Fruit fly (Drosophila melanogaster) whole organism, embryonic: Measurements from ENCODE around the gene CG4025.

Experiments used
- Asciz ChIP-seq: fragments of 200-800 bp; sonication (Bioruptor generic); optimal IDR thresholded peaks from 2 replicates; lab custom pipeline; 2017; ENCODE audit warnings: missing biosample characterization, mild to moderate bottlenecking, missing genetic modification characterization, missing genetic modification reagents
- CG10366 ChIP-seq: fragments of 200-800 bp; sonication (Bioruptor generic); IDR thresholded peaks from 2 replicates; pipeline ENCODE4 v1.3.6; 2022; ENCODE audit warnings: missing biosample characterization, missing genetic modification characterization
- CG10462 ChIP-seq: fragments of 200-800 bp; sonication (Bioruptor generic); optimal IDR thresholded peaks from 2 replicates; lab custom pipeline; 2016; ENCODE audit warnings: missing biosample characterization, missing genetic modification characterization
- CG12299 ChIP-seq: fragments of 200-800 bp; sonication (Bioruptor generic); optimal IDR thresholded peaks from 2 replicates; lab custom pipeline; 2018; ENCODE audit warnings: missing biosample characterization, mild to moderate bottlenecking, missing genetic modification characterization
- CG14050 ChIP-seq: fragments of 200-800 bp; sonication (Bioruptor generic); IDR thresholded peaks from 3 replicates; pipeline ENCODE4 v1.3.6; 2022; ENCODE audit warnings: missing biosample characterization, missing genetic modification characterization
- CG14441 ChIP-seq: fragments of 200-800 bp; sonication (Bioruptor generic); IDR thresholded peaks from 2 replicates; pipeline ENCODE4 v1.3.6; 2022; ENCODE audit warnings: missing biosample characterization, missing genetic modification characterization
- CG14965 ChIP-seq: fragments of 200-800 bp; sonication (Bioruptor generic); optimal IDR thresholded peaks from 2 replicates; lab custom pipeline; 2016; ENCODE audit warnings: missing biosample characterization, missing genetic modification characterization, borderline replicate concordance
- CG15011 ChIP-seq: fragments of 200-800 bp; sonication (Bioruptor generic); optimal IDR thresholded peaks from 3 replicates; lab custom pipeline; 2018; ENCODE audit warnings: missing biosample characterization, mild to moderate bottlenecking, missing genetic modification characterization
- CG15601 ChIP-seq: fragments of 200-800 bp; sonication (Bioruptor generic); optimal IDR thresholded peaks from 3 replicates; lab custom pipeline; 2019; ENCODE audit warnings: missing biosample characterization, mild to moderate bottlenecking, missing genetic modification characterization, moderate library complexity
- CG17568 ChIP-seq: fragments of 200-800 bp; sonication (Bioruptor generic); optimal IDR thresholded peaks from 2 replicates; lab custom pipeline; 2018; ENCODE audit warnings: missing biosample characterization, mild to moderate bottlenecking, missing genetic modification characterization, moderate library complexity
- CG18262 ChIP-seq: fragments of 200-800 bp; optimal IDR thresholded peaks from 3 replicates; lab custom pipeline; 2019; ENCODE audit warnings: missing biosample characterization, mild to moderate bottlenecking, missing genetic modification characterization, moderate library complexity
- CG33213 ChIP-seq: fragments of 200-800 bp; sonication (Bioruptor generic); optimal IDR thresholded peaks from 3 replicates; lab custom pipeline; 2016; ENCODE audit warnings: missing biosample characterization, missing genetic modification characterization
- CG34224 ChIP-seq: fragments of 200-800 bp; sonication (Bioruptor generic); IDR thresholded peaks from 3 replicates; pipeline ENCODE4 v1.3.6; 2022; ENCODE audit warnings: missing biosample characterization, missing genetic modification characterization; ENCODE audit not compliant: partially characterized antibody
- CG3726 ChIP-seq: fragments of 200-800 bp; sonication (Bioruptor generic); IDR thresholded peaks from 3 replicates; pipeline ENCODE4, ENCODE4 v1.3.6; 2022; ENCODE audit warnings: missing biosample characterization, missing genetic modification characterization
- CG3847 ChIP-seq: fragments of 200-800 bp; sonication (Bioruptor generic); IDR thresholded peaks from 2 replicates; pipeline ENCODE4 v1.3.6; 2022; ENCODE audit warnings: missing biosample characterization, missing genetic modification characterization
- CG7271 ChIP-seq: fragments of 200-800 bp; sonication (Bioruptor generic); optimal IDR thresholded peaks from 2 replicates; lab custom pipeline; 2018; ENCODE audit warnings: missing biosample characterization, mild to moderate bottlenecking, missing genetic modification characterization, moderate library complexity
- CG7357 ChIP-seq: fragments of 200-800 bp; sonication (Bioruptor generic); IDR thresholded peaks from 3 replicates; pipeline ENCODE4 v1.3.6; 2022; ENCODE audit warnings: missing biosample characterization, missing genetic modification characterization
- CG7372 ChIP-seq: fragments of 200-800 bp; sonication (Bioruptor generic); IDR thresholded peaks from 2 replicates; pipeline ENCODE4 v1.3.6; 2022; ENCODE audit warnings: missing biosample characterization, missing genetic modification characterization
- CG8089 ChIP-seq: fragments of 200-800 bp; sonication (Bioruptor generic); optimal IDR thresholded peaks from 3 replicates; lab custom pipeline; 2016; ENCODE audit warnings: missing biosample characterization, missing genetic modification characterization
- CG8944 ChIP-seq: fragments of 200-800 bp; sonication (Bioruptor generic); optimal IDR thresholded peaks from 3 replicates; lab custom pipeline; 2016; ENCODE audit warnings: missing biosample characterization, missing genetic modification characterization
- CG9215 ChIP-seq: fragments of 200-800 bp; sonication (Bioruptor generic); IDR thresholded peaks from 2 replicates; pipeline ENCODE4 v1.3.6; 2022; ENCODE audit warnings: missing biosample characterization, missing genetic modification characterization
- CG9932 ChIP-seq: fragments of 200-800 bp; sonication (Bioruptor generic); IDR thresholded peaks from 2 replicates; pipeline ENCODE4 v1.3.6; 2022; ENCODE audit warnings: missing biosample characterization, missing genetic modification characterization
- D19A ChIP-seq: fragments of 200-800 bp; optimal IDR thresholded peaks from 3 replicates; lab custom pipeline; 2019; ENCODE audit warnings: missing biosample characterization, mild to moderate bottlenecking, missing genetic modification characterization, moderate library complexity
- Deaf1 ChIP-seq: fragments of 200-800 bp; optimal IDR thresholded peaks from 3 replicates; lab custom pipeline; 2019; ENCODE audit warnings: missing biosample characterization, mild to moderate bottlenecking, missing genetic modification characterization, moderate library complexity
- Dll ChIP-seq: fragments of 200-800 bp; sonication (Bioruptor generic); IDR thresholded peaks from 4 replicates; pipeline ENCODE4 v1.3.6; 2022; ENCODE audit warnings: missing biosample characterization, missing genetic modification characterization; ENCODE audit not compliant: partially characterized antibody
- Eip74EF ChIP-seq, 2 experiments: fragments of 200-800 bp in 1 of 2; fragments of >200 bp in 1 of 2; sonication (Bioruptor generic) in 1 of 2; optimal IDR thresholded peaks; 2 replicates each; lab custom pipeline; 2017 to 2019; ENCODE audit warnings: missing biosample characterization in 2 of 2, missing genetic modification characterization in 2 of 2, mild to moderate bottlenecking in 1 of 2, moderate library complexity in 1 of 2
- Fer2 ChIP-seq: fragments of 200-800 bp; sonication (Bioruptor generic); optimal IDR thresholded peaks from 2 replicates; lab custom pipeline; 2018; ENCODE audit warnings: missing biosample characterization, mild to moderate bottlenecking, missing genetic modification characterization, moderate library complexity
- HLH54F ChIP-seq: fragments of 200-800 bp; sonication (Bioruptor generic); optimal IDR thresholded peaks from 3 replicates; lab custom pipeline; 2016; ENCODE audit warnings: missing biosample characterization, missing genetic modification characterization
- NfI ChIP-seq: fragments of 200-800 bp; sonication (Bioruptor generic); optimal IDR thresholded peaks from 3 replicates; lab custom pipeline; 2018; ENCODE audit warnings: missing biosample characterization, mild to moderate bottlenecking, missing genetic modification characterization, moderate library complexity
- Optix ChIP-seq: fragments of 200-800 bp; sonication (Bioruptor generic); IDR thresholded peaks from 3 replicates; pipeline ENCODE4 v1.3.6; 2022; ENCODE audit warnings: missing biosample characterization, missing genetic modification characterization
- Side ChIP-seq: fragments of 200-800 bp; sonication (Bioruptor generic); optimal IDR thresholded peaks from 2 replicates; lab custom pipeline; 2016; ENCODE audit warnings: missing biosample characterization, missing genetic modification characterization
- Sry-δ ChIP-seq: fragments of 200-800 bp; sonication (Bioruptor generic); optimal IDR thresholded peaks from 2 replicates; lab custom pipeline; 2016; ENCODE audit warnings: missing biosample characterization, missing genetic modification characterization
- Trl ChIP-seq, 3 experiments: fragments of >200 bp in 2 of 3; fragments of 200-800 bp in 1 of 3; sonication (Bioruptor generic) in 1 of 3; optimal IDR thresholded peaks; 2 replicates in 1 of 3; 3 replicates in 2 of 3; lab custom pipeline; 2016 to 2017; ENCODE audit warnings: missing biosample characterization in 1 of 3, missing genetic modification characterization in 1 of 3
- YL-1 ChIP-seq: fragments of 200-800 bp; sonication (Bioruptor generic); optimal IDR thresholded peaks from 3 replicates; lab custom pipeline; 2017; ENCODE audit warnings: missing biosample characterization, mild to moderate bottlenecking, missing genetic modification characterization
- al ChIP-seq: fragments of 200-800 bp; sonication (Bioruptor generic); IDR thresholded peaks from 2 replicates; pipeline ENCODE4 v1.3.6; 2022; ENCODE audit warnings: missing biosample characterization, missing genetic modification characterization
- chif ChIP-seq, 2 experiments: fragments of 200-800 bp; sonication (Bioruptor generic); optimal IDR thresholded peaks; 3 replicates each; lab custom pipeline; 2016; ENCODE audit warnings: missing biosample characterization in 2 of 2, missing genetic modification characterization in 2 of 2
- chinmo ChIP-seq: fragments of 200-800 bp; sonication (Bioruptor generic); IDR thresholded peaks from 4 replicates; pipeline ENCODE4 v1.3.6; 2022; ENCODE audit warnings: missing biosample characterization, missing genetic modification characterization; ENCODE audit not compliant: partially characterized antibody
- chm ChIP-seq: fragments of 200-800 bp; sonication (Bioruptor generic); IDR thresholded peaks from 2 replicates; pipeline ENCODE4 v1.3.6; 2022; ENCODE audit warnings: missing biosample characterization, missing genetic modification characterization
- croc ChIP-seq: fragments of 200-800 bp; sonication (Bioruptor generic); conservative IDR thresholded peaks from 3 replicates; pipeline ENCODE4 v1.3.6; 2022; ENCODE audit warnings: missing biosample characterization, missing genetic modification characterization
- danr ChIP-seq: fragments of 200-800 bp; sonication (Bioruptor generic); IDR thresholded peaks from 2 replicates; pipeline ENCODE4 v1.3.6; 2022; ENCODE audit warnings: missing biosample characterization, missing genetic modification characterization
- lilli ChIP-seq: fragments of 200-800 bp; sonication (Bioruptor generic); optimal IDR thresholded peaks from 3 replicates; lab custom pipeline; 2016; ENCODE audit warnings: missing biosample characterization, missing genetic modification characterization
- luna ChIP-seq: fragments of 200-800 bp; sonication (Bioruptor generic); optimal IDR thresholded peaks from 2 replicates; lab custom pipeline; 2016; ENCODE audit warnings: missing biosample characterization, missing genetic modification characterization
- odd ChIP-seq: fragments of 200-800 bp; sonication (Bioruptor generic); optimal IDR thresholded peaks from 2 replicates; lab custom pipeline; 2017; ENCODE audit warnings: missing biosample characterization, mild to moderate bottlenecking, missing genetic modification characterization
- otp ChIP-seq: fragments of 200-800 bp; sonication (Bioruptor generic); IDR thresholded peaks from 3 replicates; pipeline ENCODE4, ENCODE4 v1.3.6; 2022; ENCODE audit warnings: missing biosample characterization, missing genetic modification characterization
- sisA ChIP-seq: fragments of 200-800 bp; sonication (Bioruptor generic); IDR thresholded peaks from 2 replicates; pipeline ENCODE4 v1.3.6; 2022; ENCODE audit warnings: missing biosample characterization, missing genetic modification characterization
- sug ChIP-seq: fragments of 200-800 bp; optimal IDR thresholded peaks from 2 replicates; lab custom pipeline; 2019; ENCODE audit warnings: missing biosample characterization, mild to moderate bottlenecking, missing genetic modification characterization, moderate library complexity
- tap ChIP-seq: fragments of 200-800 bp; optimal IDR thresholded peaks from 3 replicates; lab custom pipeline; 2019; ENCODE audit warnings: missing biosample characterization, mild to moderate bottlenecking, missing genetic modification characterization, moderate library complexity
- wek ChIP-seq: fragments of 200-800 bp; sonication (Bioruptor generic); optimal IDR thresholded peaks from 3 replicates; lab custom pipeline; 2018; ENCODE audit warnings: missing biosample characterization, mild to moderate bottlenecking, missing genetic modification characterization, moderate library complexity
- zen2 ChIP-seq: fragments of 200-800 bp; sonication (Bioruptor generic); IDR thresholded peaks from 3 replicates; pipeline ENCODE4 v1.3.6; 2022; ENCODE audit warnings: missing biosample characterization, missing genetic modification characterization; ENCODE audit not compliant: partially characterized antibody

The CG4025 gene

DNA sequence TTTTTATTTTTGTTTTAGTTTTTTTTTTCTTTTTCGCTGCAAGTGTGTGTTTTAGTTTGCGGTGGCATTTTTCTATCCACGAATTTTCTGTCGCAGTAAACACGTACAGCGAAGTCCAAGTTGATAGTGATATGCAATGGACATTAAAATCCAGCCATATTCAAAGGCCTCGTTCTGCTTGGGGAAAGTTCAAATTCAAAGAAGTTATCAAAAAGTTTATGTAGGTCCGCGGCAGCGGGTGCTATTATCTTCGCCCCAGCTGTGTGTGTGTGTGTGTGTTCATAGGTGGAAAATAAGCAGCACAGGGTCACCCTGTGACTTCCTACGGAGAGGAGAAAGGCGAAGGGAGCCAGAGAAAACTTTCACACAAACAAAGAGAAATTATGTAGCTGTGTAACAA is 10.7 kb downstream of the CG4025 start (continued):
- TF ChIP-seq otp (GFP tag; lab: Robert Waterston, UW) (0 out of 3 replicates have a peak, but pooled peaks have one; percentile 41), CG15011 (no peak), Fer2 (tag; lab: Kevin White, UChicago) (no peak), CG8944 (GFP tag; lab: Kevin White, UChicago) (peak; percentile 26), CG15601 (tag; lab: Kevin White, UChicago) (peak; percentile 43), CG33213 (GFP tag; lab: Kevin White, UChicago) (peak; percentile 28), CG18262 (tag; lab: Kevin White, UChicago) (peak; percentile 69), CG17568 (GFP tag; lab: Kevin White, UChicago) (peak; percentile 39), NfI (GFP tag; lab: Kevin White, UChicago) (peak; percentile 68), D19A (tag; lab: Kevin White, UChicago) (peak; percentile 56), chinmo (0 out of 4 replicates have a peak, but pooled peaks have one; percentile 19), CG9215 (GFP tag; lab: Robert Waterston, UW) (0 out of 2 replicates have a peak, but pooled peaks have one; percentile 12), CG14050 (GFP tag; lab: Robert Waterston, UW) (peak; percentile 78), CG3847 (peak; percentile 55; the same call in 1 of the 2 replicates), Dll (no peak), zen2 (GFP tag; lab: Robert Waterston, UW) (no peak), al (GFP tag; lab: Robert Waterston, UW) (0 out of 2 replicates have a peak, but pooled peaks have one; percentile 27), sug (tag; lab: Kevin White, UChicago) (no peak), CG7271 (tag; lab: Kevin White, UChicago) (no peak), Asciz (peak; percentile 45), HLH54F (GFP tag; lab: Kevin White, UChicago) (peak; percentile 36), CG8089 (GFP tag; lab: Kevin White, UChicago) (peak; percentile 43), CG14965 (GFP tag; lab: Kevin White, UChicago) (no peak), odd (GFP tag; lab: Kevin White, UChicago) (peak; percentile 62), danr (GFP tag; lab: Robert Waterston, UW) (peak; percentile 40; the same call in 1 of the 2 replicates), Side (peak; percentile 22), lilli (GFP tag; lab: Kevin White, UChicago) (peak; percentile 48), chif (GFP tag; optimal IDR thresholded peaks at IDR 0.05; lab: Kevin White, UChicago) (peak; percentile 42 to 46), CG12299 (tag; lab: Kevin White, UChicago) (no peak), chm (peak; percentile 81), Trl (optimal IDR thresholded peaks at IDR 0.05; lab: Kevin White, UChicago) (no peak), Trl (GFP tag; optimal IDR thresholded peaks at IDR 0.05; lab: Kevin White, UChicago) (peak; percentile 44), croc (GFP tag; lab: Robert Waterston, UW) (peak; percentile 32; the same call in 1 of the 3 replicates), CG7357 (peak; percentile 50; the same call in 1 of the 3 replicates), CG10462 (peak; percentile 27), Deaf1 (tag; lab: Kevin White, UChicago) (no peak), wek (GFP tag; lab: Kevin White, UChicago) (peak; percentile 55), CG3726 (GFP tag; lab: Robert Waterston, UW) (0 out of 3 replicates have a peak, but pooled peaks have one; percentile 37), YL-1 (GFP tag; lab: Kevin White, UChicago) (no peak), CG7372 (no peak), CG14441 (GFP tag; lab: Robert Waterston, UW) (peak; percentile 75), sisA (peak; percentile 65), luna (GFP tag; lab: Kevin White, UChicago) (no peak), tap (tag; lab: Kevin White, UChicago) (peak; percentile 51), Optix (GFP tag; lab: Robert Waterston, UW) (peak; percentile 67), CG9932 (GFP tag; lab: Robert Waterston, UW) (peak; percentile 27; the same call in 1 of the 2 replicates), Sry-δ (GFP tag; lab: Kevin White, UChicago) (no peak), CG10366 (GFP tag; lab: Robert Waterston, UW) (peak; percentile 78), CG34224 (no peak), Eip74EF (GFP tag; optimal IDR thresholded peaks at IDR 0.05; lab: Kevin White, UChicago) (peak in 1 of 2 experiments; percentile 3)
